Fruit fly (Drosophila melanogaster) whole organism, pupa: ENCODE data around the gene caz.

ENCODE experiments used
- CG14655 ChIP-seq: fragments of 200-800 bp; sonication (Bioruptor generic); optimal IDR thresholded peaks from 3 replicates; lab custom pipeline; 2017; ENCODE audit warnings: mild to moderate bottlenecking, missing biosample characterization, missing genetic modification reagents, missing genetic modification characterization
- CG15710 ChIP-seq: fragments of 200-800 bp; sonication (Bioruptor generic); optimal IDR thresholded peaks from 2 replicates; lab custom pipeline; 2018; ENCODE audit warnings: missing biosample characterization, mild to moderate bottlenecking, missing genetic modification characterization, moderate library complexity
- CG34367 ChIP-seq: fragments of 200-800 bp; sonication (Bioruptor generic); optimal IDR thresholded peaks from 2 replicates; lab custom pipeline; 2018; ENCODE audit warnings: missing biosample characterization, mild to moderate bottlenecking, missing genetic modification characterization
- CG4496 ChIP-seq: fragments of 200-800 bp; sonication (Bioruptor generic); IDR thresholded peaks from 3 replicates; pipeline ENCODE4 v1.3.6; 2022; ENCODE audit warnings: missing biosample characterization, missing genetic modification characterization
- CG8159 ChIP-seq: fragments of 200-800 bp; sonication (Bioruptor generic); optimal IDR thresholded peaks from 3 replicates; lab custom pipeline; 2018; ENCODE audit warnings: missing biosample characterization, mild to moderate bottlenecking, missing genetic modification characterization, moderate library complexity
- CG8301 ChIP-seq: fragments of 200-800 bp; sonication (Bioruptor generic); optimal IDR thresholded peaks from 2 replicates; lab custom pipeline; 2018; ENCODE audit warnings: missing biosample characterization, mild to moderate bottlenecking, missing genetic modification characterization
- EcR ChIP-seq: fragments of 200-800 bp; sonication (Bioruptor generic); optimal IDR thresholded peaks from 3 replicates; lab custom pipeline; 2019; ENCODE audit warnings: missing biosample characterization, missing genetic modification characterization, mild to moderate bottlenecking, moderate library complexity, missing genetic modification reagents
- Ets98B ChIP-seq: fragments of 200-800 bp; sonication (Bioruptor generic); IDR thresholded peaks from 2 replicates; pipeline ENCODE4 v1.3.6; 2022; ENCODE audit warnings: missing biosample characterization, missing genetic modification characterization
- Snoo ChIP-seq: fragments of 200-800 bp; sonication (Bioruptor generic); optimal IDR thresholded peaks from 3 replicates; lab custom pipeline; 2017; ENCODE audit warnings: missing biosample characterization, mild to moderate bottlenecking, missing genetic modification characterization, inconsistent platforms
- fd96Ca ChIP-seq: fragments of 200-800 bp; sonication (Bioruptor generic); IDR thresholded peaks from 3 replicates; pipeline ENCODE4 v1.3.6; 2022; ENCODE audit warnings: missing biosample characterization, missing genetic modification characterization
- gl ChIP-seq: fragments of 200-800 bp; sonication (Bioruptor generic); optimal IDR thresholded peaks from 2 replicates; lab custom pipeline; 2018; ENCODE audit warnings: missing biosample characterization, mild to moderate bottlenecking, missing genetic modification characterization
- rn ChIP-seq: fragments of 200-800 bp; sonication (Bioruptor generic); IDR thresholded peaks from 2 replicates; pipeline ENCODE4 v1.3.6; 2022; ENCODE audit warnings: missing biosample characterization, missing genetic modification characterization

DNA sequence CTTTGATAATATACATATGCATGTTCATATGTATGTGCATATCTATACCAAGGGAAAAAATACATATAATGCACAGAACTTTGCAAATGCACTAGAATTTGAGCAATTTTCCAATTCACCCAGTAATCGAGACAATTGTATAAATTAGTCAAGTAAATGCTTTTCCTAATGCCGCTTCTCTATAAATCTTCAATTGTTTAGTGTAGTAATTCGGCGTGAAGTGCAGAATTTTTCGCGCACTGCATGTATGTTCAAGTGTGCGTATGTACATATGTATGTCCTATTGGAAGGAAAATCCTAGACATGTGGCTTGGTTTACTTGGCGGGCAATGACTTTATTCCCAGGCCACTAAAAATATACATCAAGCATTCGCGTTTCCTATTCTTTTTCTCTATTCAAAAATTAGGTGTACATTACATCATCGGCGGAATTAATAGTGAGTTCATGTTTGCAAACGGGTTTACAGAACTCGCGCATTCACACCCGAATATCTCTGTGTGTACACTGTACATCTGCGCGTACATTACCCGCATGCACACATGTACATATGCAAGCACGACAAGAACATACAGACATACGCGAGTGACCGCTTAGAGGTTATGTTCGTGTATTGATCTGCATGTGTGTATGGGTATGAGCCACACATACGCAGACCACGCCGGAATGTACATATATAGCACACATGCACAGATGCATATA is 30.4 kb downstream of the caz start:
- TF ChIP-seq CG8301 (tag; lab: Kevin White, UChicago) (peak; percentile 76), fd96Ca (GFP tag; lab: Robert Waterston, UW) (peak; percentile 83), CG8159 (tag; lab: Kevin White, UChicago) (peak; percentile 76), CG14655 (GFP tag; lab: Kevin White, UChicago) (no peak), EcR (GFP tag; lab: Kevin White, UChicago) (peak; percentile 94), CG34367 (peak; percentile 71), Ets98B (peak; percentile 73), rn (GFP tag; lab: Robert Waterston, UW) (peak; percentile 64), CG4496 (GFP tag; lab: Robert Waterston, UW) (peak; percentile 87), Snoo (peak; percentile 39), CG15710 (peak; percentile 68), gl (tag; lab: Kevin White, UChicago) (no peak)
